Worm (Caenorhabditis elegans): ENCODE results near the gene F28C10.1.

DNA sequence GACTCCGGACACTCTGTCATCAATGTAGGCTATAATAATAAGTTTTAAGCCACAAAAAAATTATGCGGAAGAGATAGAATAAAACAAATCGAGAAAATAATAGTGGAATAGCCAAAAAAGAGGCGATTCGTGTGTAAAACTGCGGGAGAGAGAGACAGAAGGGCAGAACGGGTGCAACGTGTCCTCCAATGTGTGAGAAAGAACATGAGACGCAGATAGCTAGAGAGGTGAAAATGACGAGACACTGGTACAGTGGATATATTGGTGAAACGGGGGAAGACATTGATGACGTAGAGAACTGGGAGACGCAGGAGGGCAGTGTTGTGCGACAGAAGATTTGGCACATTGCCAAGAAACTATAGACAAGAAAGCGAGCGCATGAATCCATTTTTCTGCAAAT lies 7.2 kb upstream of the F28C10.1 start, which contains the start of gene F28C10.3:
- TF ChIP-seq lin-54 (GFP tag; optimal IDR thresholded peaks at IDR 0.05) (no peak), nfya-1 (tag; optimal IDR thresholded peaks at IDR 0.05; ENCODE audit: borderline replicate concordance, insufficient read depth) (no peak), F22D6.2 (tag; optimal IDR thresholded peaks at IDR 0.05) (no peak), dpl-1 (GFP tag; optimal IDR thresholded peaks at IDR 0.05) (no peak)

Data from whole organism, young adult.